Worm (Caenorhabditis elegans): ENCODE data around the gene nspc-18.

ce11 chrX:14575920-14576319, 48.5 kb upstream of the nspc-18 start:
- no peak for TF ChIP-seq ztf-11 (tag; optimal IDR thresholded peaks at IDR 0.05)
- TF ChIP-seq lsy-2 (tag; optimal IDR thresholded peaks at IDR 0.05), result no peak

All from whole organism, mixed stage, embryonic.